Worm (Caenorhabditis elegans) whole organism, late embryonic: ENCODE data around the gene F28B12.6.
A peak's percentile ranks its signal among the peaks of the same experiment; 100 is the strongest.

ENCODE experiments used
- C38D4.7 ChIP-seq: fragments of 200-800 bp; sonication (Bioruptor generic); optimal IDR thresholded peaks from 2 replicates; lab custom pipeline; 2018; ENCODE audit warnings: mild to moderate bottlenecking, missing genetic modification characterization, moderate library complexity, missing compliant biosample characterization
- K02D7.2 ChIP-seq: sonication (generic microtip); optimal IDR thresholded peaks from 2 replicates; lab custom pipeline; 2017; ENCODE audit warnings: mild to moderate bottlenecking, missing genetic modification characterization, missing compliant biosample characterization
- K09A11.1 ChIP-seq: sonication (generic microtip); optimal IDR thresholded peaks from 2 replicates; lab custom pipeline; 2017; ENCODE audit warnings: antibody characterized with exemption, mild to moderate bottlenecking, missing genetic modification characterization, missing compliant biosample characterization; ENCODE audit not compliant: insufficient read depth
- Y22D7AL.16 ChIP-seq: sonication (generic microtip); optimal IDR thresholded peaks from 2 replicates; lab custom pipeline; 2016; ENCODE audit warnings: missing genetic modification characterization, missing compliant biosample characterization
- ahr-1 ChIP-seq: sonication (generic microtip); optimal IDR thresholded peaks from 2 replicates; lab custom pipeline; 2016; ENCODE audit warnings: missing genetic modification characterization, missing compliant biosample characterization
- ceh-14 ChIP-seq: sonication (generic microtip); optimal IDR thresholded peaks from 2 replicates; lab custom pipeline; 2016; ENCODE audit warnings: missing genotype, missing genetic modification characterization, missing compliant biosample characterization
- ceh-19 ChIP-seq: fragments of 200-800 bp; sonication (Bioruptor generic); optimal IDR thresholded peaks from 2 replicates; lab custom pipeline; 2018; ENCODE audit warnings: mild to moderate bottlenecking, missing genetic modification characterization, missing compliant biosample characterization
- ceh-22 ChIP-seq: sonication (generic microtip); optimal IDR thresholded peaks from 2 replicates; lab custom pipeline; 2017; ENCODE audit warnings: missing biosample characterization, missing genetic modification characterization
- ceh-24 ChIP-seq: sonication (generic microtip); optimal IDR thresholded peaks from 2 replicates; lab custom pipeline; 2016; ENCODE audit warnings: mild to moderate bottlenecking, missing genetic modification characterization, missing compliant biosample characterization
- ceh-30 ChIP-seq: fragments of 150-350 bp; optimal IDR thresholded peaks from 2 replicates; lab custom pipeline; 2014; ENCODE audit warnings: missing biosample characterization, missing genetic modification characterization
- ceh-31 ChIP-seq: sonication (generic microtip); optimal IDR thresholded peaks from 2 replicates; lab custom pipeline; 2016; ENCODE audit warnings: missing genetic modification characterization, missing compliant biosample characterization
- ceh-34 ChIP-seq: sonication (generic microtip); optimal IDR thresholded peaks from 2 replicates; lab custom pipeline; 2016; ENCODE audit warnings: mild to moderate bottlenecking, missing genetic modification characterization, missing compliant biosample characterization
- ceh-48 ChIP-seq: sonication (generic microtip); optimal IDR thresholded peaks from 2 replicates; lab custom pipeline; 2016; ENCODE audit warnings: missing genetic modification characterization, inconsistent platforms, missing compliant biosample characterization
- ceh-6 ChIP-seq: fragments of 200-800 bp; sonication (Bioruptor generic); optimal IDR thresholded peaks from 2 replicates; lab custom pipeline; 2018; ENCODE audit warnings: mild to moderate bottlenecking, missing genetic modification characterization, missing compliant biosample characterization
- ceh-9 ChIP-seq: sonication (generic microtip); optimal IDR thresholded peaks from 2 replicates; lab custom pipeline; 2016; ENCODE audit warnings: mild to moderate bottlenecking, missing genetic modification characterization, inconsistent platforms, missing compliant biosample characterization
- elt-4 ChIP-seq: sonication (generic microtip); optimal IDR thresholded peaks from 2 replicates; lab custom pipeline; 2016; ENCODE audit warnings: missing genetic modification characterization, missing compliant biosample characterization
- eyg-1 ChIP-seq: sonication (generic microtip); optimal IDR thresholded peaks from 2 replicates; lab custom pipeline; 2016; ENCODE audit warnings: missing genotype, missing genetic modification characterization, missing compliant biosample characterization
- fax-1 ChIP-seq: sonication (generic microtip); optimal IDR thresholded peaks from 2 replicates; lab custom pipeline; 2016; ENCODE audit warnings: missing genotype, missing genetic modification characterization, missing compliant biosample characterization
- fkh-10 ChIP-seq: fragments of 150-350 bp; optimal IDR thresholded peaks from 2 replicates; lab custom pipeline; 2014; ENCODE audit warnings: missing biosample characterization, missing genetic modification reagents, missing genetic modification characterization
- fkh-6 ChIP-seq: sonication (generic microtip); optimal IDR thresholded peaks from 2 replicates; lab custom pipeline; 2016; ENCODE audit warnings: missing genetic modification characterization, missing compliant biosample characterization
- hlh-13 ChIP-seq: fragments of 200-800 bp; sonication (Bioruptor generic); optimal IDR thresholded peaks from 2 replicates; lab custom pipeline; 2018; ENCODE audit warnings: mild to moderate bottlenecking, missing genetic modification characterization, missing compliant biosample characterization
- hlh-15 ChIP-seq: sonication (generic microtip); optimal IDR thresholded peaks from 2 replicates; lab custom pipeline; 2016; ENCODE audit warnings: missing genetic modification characterization, missing compliant biosample characterization
- hlh-30 ChIP-seq: sonication (generic microtip); optimal IDR thresholded peaks from 2 replicates; lab custom pipeline; 2017; ENCODE audit warnings: antibody characterized with exemption, missing genetic modification characterization, missing compliant biosample characterization; ENCODE audit not compliant: insufficient read depth
- madf-2 ChIP-seq: sonication (generic microtip); optimal IDR thresholded peaks from 2 replicates; lab custom pipeline; 2017; ENCODE audit warnings: missing genetic modification characterization, missing compliant biosample characterization
- nhr-11 ChIP-seq: fragments of 150-350 bp; optimal IDR thresholded peaks from 2 replicates; lab custom pipeline; 2014; ENCODE audit warnings: missing biosample characterization, missing genetic modification characterization
- nhr-232 ChIP-seq: sonication (generic microtip); optimal IDR thresholded peaks from 2 replicates; lab custom pipeline; 2016; ENCODE audit warnings: missing genetic modification characterization, missing compliant biosample characterization
- pag-3 ChIP-seq: sonication (generic microtip); optimal IDR thresholded peaks from 2 replicates; lab custom pipeline; 2016; ENCODE audit warnings: missing compliant biosample characterization, missing genetic modification characterization, borderline replicate concordance
- pat-9 ChIP-seq: fragments of 200-800 bp; sonication (Bioruptor generic); optimal IDR thresholded peaks from 2 replicates; lab custom pipeline; 2018; ENCODE audit warnings: mild to moderate bottlenecking, missing genetic modification characterization, moderate library complexity, missing compliant biosample characterization
- rnt-1 ChIP-seq: sonication (generic microtip); optimal IDR thresholded peaks from 2 replicates; lab custom pipeline; 2016; ENCODE audit warnings: missing genetic modification characterization, missing compliant biosample characterization
- sdc-2 ChIP-seq: sonication (generic microtip); optimal IDR thresholded peaks from 2 replicates; lab custom pipeline; 2016; ENCODE audit warnings: missing genotype, missing genetic modification characterization, missing compliant biosample characterization
- sox-2 ChIP-seq: fragments of 200-800 bp; sonication (Bioruptor generic); IDR thresholded peaks from 2 replicates; pipeline ENCODE4 v1.3.6; 2022; ENCODE audit warnings: missing genetic modification reagents, missing genetic modification characterization, missing compliant biosample characterization
- syd-9 ChIP-seq: sonication (generic microtip); optimal IDR thresholded peaks from 2 replicates; lab custom pipeline; 2016; ENCODE audit warnings: mild to moderate bottlenecking, missing genetic modification characterization, moderate library complexity, missing compliant biosample characterization
- tbx-2 ChIP-seq: sonication (generic microtip); optimal IDR thresholded peaks from 2 replicates; lab custom pipeline; 2016; ENCODE audit warnings: missing genetic modification characterization, missing compliant biosample characterization
- tbx-7 ChIP-seq: sonication (generic microtip); optimal IDR thresholded peaks from 2 replicates; lab custom pipeline; 2016; ENCODE audit warnings: missing genotype, missing genetic modification characterization, missing compliant biosample characterization
- ttx-3 ChIP-seq: sonication (generic microtip); optimal IDR thresholded peaks from 2 replicates; lab custom pipeline; 2016; ENCODE audit warnings: missing genetic modification reagents, missing genetic modification characterization, missing compliant biosample characterization
- unc-42 ChIP-seq: sonication (generic microtip); optimal IDR thresholded peaks from 2 replicates; lab custom pipeline; 2016; ENCODE audit warnings: missing genotype, missing genetic modification characterization, missing compliant biosample characterization
- unc-55 ChIP-seq: sonication (generic microtip); optimal IDR thresholded peaks from 2 replicates; lab custom pipeline; 2017; ENCODE audit warnings: missing biosample characterization, missing genetic modification reagents, missing genetic modification characterization

The F28B12.6 gene

ce11 chrII:5944268-5944667 is 3.6 kb downstream of the F28B12.6 start, which contains the start of gene B0034.2:
Gene B0034.2, minus strand, starts transcription at chrII:5944368.
- no peak for TF ChIP-seq ttx-3 (tag; lab: Kevin White, UChicago)
- TF ChIP-seq fax-1: no peak
- no peak for TF ChIP-seq fkh-6
- no peak for TF ChIP-seq pag-3 (tag; lab: Kevin White, UChicago)
- TF ChIP-seq ahr-1 (tag; lab: Kevin White, UChicago): no peak

- TF ChIP-seq ceh-31 (tag; lab: Kevin White, UChicago) (no peak), ceh-48 (tag; lab: Kevin White, UChicago) (no peak), K02D7.2 (tag; lab: Kevin White, UChicago) (no peak), ceh-30 (no peak), nhr-11 (no peak), tbx-2 (no peak), nhr-232 (no peak), elt-4 (no peak), ahr-1 (tag; lab: Kevin White, UChicago) (no peak), ceh-24 (tag; lab: Kevin White, UChicago) (no peak), ceh-22 (tag; lab: Kevin White, UChicago) (no peak), unc-55 (GFP tag; lab: Kevin White, UChicago) (no peak), fkh-10 (GFP tag; lab: Kevin White, UChicago) (no peak), ceh-34 (tag; lab: Kevin White, UChicago) (no peak), tbx-7 (tag; lab: Kevin White, UChicago) (no peak), C38D4.7 (GFP tag; lab: Kevin White, UChicago) (no peak), rnt-1 (tag; lab: Kevin White, UChicago) (no peak), syd-9 (tag; lab: Kevin White, UChicago) (no peak)
Observed at ce11 chrII:5945818-5946217, 5.2 kb downstream of the F28B12.6 start.

ce11 chrII:5946438-5946837 is 5.8 kb downstream of the F28B12.6 start:
- TF ChIP-seq hlh-13 (no peak), ceh-9 (tag; lab: Kevin White, UChicago) (no peak), ceh-31 (tag; lab: Kevin White, UChicago) (no peak), ttx-3 (tag; lab: Kevin White, UChicago) (no peak), hlh-15 (tag; lab: Kevin White, UChicago) (no peak), K09A11.1 (no peak), nhr-11 (no peak)
- TF ChIP-seq, all 69 proteins: peak for 0

ce11 chrII:5948681-5949080 is 8.0 kb downstream of the F28B12.6 start:
- TF ChIP-seq ceh-19 (GFP tag; lab: Kevin White, UChicago) (peak; percentile 50), hlh-15 (tag; lab: Kevin White, UChicago) (no peak), eyg-1 (no peak)

- no peak for TF ChIP-seq madf-2 (tag; lab: Kevin White, UChicago)
- TF ChIP-seq hlh-30 (tag; lab: Kevin White, UChicago): no peak
- no peak for TF ChIP-seq ceh-22 (tag; lab: Kevin White, UChicago)
- TF ChIP-seq ceh-14 (tag; lab: Kevin White, UChicago): no peak
- no peak for TF ChIP-seq ttx-3 (tag; lab: Kevin White, UChicago)
- no peak for TF ChIP-seq ceh-24 (tag; lab: Kevin White, UChicago)
- no peak for TF ChIP-seq fkh-6
- no peak for TF ChIP-seq sdc-2 (tag; lab: Kevin White, UChicago)
- TF ChIP-seq ceh-6 (GFP tag; lab: Kevin White, UChicago): no peak
- no peak for TF ChIP-seq K02D7.2 (tag; lab: Kevin White, UChicago)
- no peak for TF ChIP-seq pat-9 (tag; lab: Kevin White, UChicago)
- TF ChIP-seq rnt-1 (tag; lab: Kevin White, UChicago): no peak
- TF ChIP-seq Y22D7AL.16 (tag; lab: Kevin White, UChicago): no peak
- no peak for TF ChIP-seq elt-4
- TF ChIP-seq fkh-10 (GFP tag; lab: Kevin White, UChicago): no peak
- peak; percentile 90 for TF ChIP-seq unc-42
- TF ChIP-seq ceh-31 (tag; lab: Kevin White, UChicago): peak; percentile 7
- no peak for TF ChIP-seq sox-2 (GFP tag; lab: Robert Waterston, UW)
Observed at ce11 chrII:5950657-5951056, 10.0 kb downstream of the F28B12.6 start.
